Fruit fly (Drosophila melanogaster) whole organism, wandering third instar larva: ENCODE results near the gene CG14974.

Source experiments
- CG32264 ChIP-seq: fragments of 200-800 bp; sonication (Bioruptor generic); optimal IDR thresholded peaks from 2 replicates; lab custom pipeline; 2016; ENCODE audit warnings: missing biosample characterization, missing genetic modification characterization
- CG9705 ChIP-seq: fragments of 200-800 bp; sonication (Bioruptor generic); optimal IDR thresholded peaks from 2 replicates; lab custom pipeline; 2018; ENCODE audit warnings: missing biosample characterization, mild to moderate bottlenecking, missing genetic modification characterization
- CrebA ChIP-seq: fragments of 200-800 bp; sonication (Bioruptor generic); optimal IDR thresholded peaks from 2 replicates; lab custom pipeline; 2016; ENCODE audit warnings: missing biosample characterization, mild to moderate bottlenecking, missing genetic modification characterization, borderline replicate concordance
- Dfd ChIP-seq: fragments of >200 bp; optimal IDR thresholded peaks from 2 replicates; lab custom pipeline; 2017; ENCODE audit warnings: missing biosample characterization, missing genetic modification characterization
- Dif ChIP-seq: fragments of 200-275, 200-300 bp; sonication (Bioruptor generic); optimal IDR thresholded peaks from 2 replicates; lab custom pipeline; 2018; ENCODE audit warnings: missing biosample characterization, missing genetic modification characterization; ENCODE audit not compliant: partially characterized antibody
- GATAd ChIP-seq: sonication (Bioruptor generic); optimal IDR thresholded peaks from 2 replicates; lab custom pipeline; 2016; ENCODE audit warnings: missing biosample characterization, missing genetic modification characterization
- HLH106 ChIP-seq: fragments of 200-800 bp; optimal IDR thresholded peaks from 3 replicates; lab custom pipeline; 2019; ENCODE audit warnings: missing biosample characterization, mild to moderate bottlenecking, missing genetic modification characterization, moderate library complexity
- Hnf4 ChIP-seq: fragments of 200-800 bp; sonication (Bioruptor generic); optimal IDR thresholded peaks from 2 replicates; lab custom pipeline; 2016; ENCODE audit warnings: missing biosample characterization, mild to moderate bottlenecking, missing genetic modification characterization
- Hr78 ChIP-seq: fragments of >200 bp; optimal IDR thresholded peaks from 2 replicates; lab custom pipeline; 2017; ENCODE audit warnings: missing biosample characterization, missing genetic modification characterization
- Hr83 ChIP-seq: fragments of 200-300 bp; sonication (Bioruptor generic); optimal IDR thresholded peaks from 2 replicates; lab custom pipeline; 2016; ENCODE audit warnings: missing biosample characterization, mild to moderate bottlenecking, missing genetic modification characterization, moderate library complexity; ENCODE audit not compliant: poor library complexity, severe bottlenecking
- Jra ChIP-seq: sonication (Bioruptor generic); optimal IDR thresholded peaks from 2 replicates; lab custom pipeline; 2016; ENCODE audit warnings: missing biosample characterization, missing genetic modification characterization
- Mio ChIP-seq: sonication (Bioruptor generic); optimal IDR thresholded peaks from 2 replicates; lab custom pipeline; 2016; ENCODE audit warnings: missing biosample characterization, missing genetic modification characterization
- Myc ChIP-seq: fragments of >200 bp; optimal IDR thresholded peaks from 2 replicates; lab custom pipeline; 2017
- N ChIP-seq: fragments of >200 bp; optimal IDR thresholded peaks from 2 replicates; lab custom pipeline; 2018; ENCODE audit warnings: missing biosample characterization, missing external identifiers, missing genetic modification characterization
- OdsH ChIP-seq: fragments of 200-800 bp; sonication (Bioruptor generic); optimal IDR thresholded peaks from 2 replicates; lab custom pipeline; 2016; ENCODE audit warnings: missing biosample characterization, mild to moderate bottlenecking, missing genetic modification characterization
- Rel ChIP-seq, 2 experiments: fragments of 200-800 bp; sonication (Bioruptor generic) in 1 of 2; optimal IDR thresholded peaks; 2 replicates in 1 of 2; 3 replicates in 1 of 2; lab custom pipeline; 2016 to 2019; ENCODE audit warnings: mild to moderate bottlenecking in 2 of 2, missing biosample characterization in 2 of 2, missing genetic modification characterization in 2 of 2, moderate library complexity in 1 of 2
- Sp1 ChIP-seq: fragments of 200-800 bp; sonication (Bioruptor generic); optimal IDR thresholded peaks from 3 replicates; lab custom pipeline; 2019; ENCODE audit warnings: missing biosample characterization, mild to moderate bottlenecking, missing genetic modification characterization, moderate library complexity
- Vsx2 ChIP-seq: fragments of 200-300, 225-300 bp; sonication (Bioruptor generic); optimal IDR thresholded peaks from 2 replicates; lab custom pipeline; 2018; ENCODE audit warnings: missing biosample characterization, missing genetic modification characterization; ENCODE audit not compliant: partially characterized antibody
- br ChIP-seq: fragments of 200-800 bp; sonication (Bioruptor generic); optimal IDR thresholded peaks from 2 replicates; lab custom pipeline; 2016; ENCODE audit warnings: missing biosample characterization, missing genetic modification characterization
- brk ChIP-seq: fragments of 200-800 bp; sonication (Bioruptor generic); optimal IDR thresholded peaks from 2 replicates; lab custom pipeline; 2016; ENCODE audit warnings: missing biosample characterization, mild to moderate bottlenecking, missing genetic modification characterization
- dl ChIP-seq, 2 experiments: fragments of 175-275, 200-275 bp in 1 of 2; fragments of 200-275 bp in 1 of 2; sonication (Bioruptor generic); optimal IDR thresholded peaks; lab custom pipeline; 2018; ENCODE audit warnings: mild to moderate bottlenecking in 2 of 2, missing biosample characterization in 2 of 2, missing genetic modification characterization in 2 of 2, moderate library complexity in 2 of 2; ENCODE audit not compliant: partially characterized antibody in 2 of 2, insufficient read depth in 1 of 2
- dmrt93B ChIP-seq: fragments of 200-800 bp; sonication (Bioruptor generic); optimal IDR thresholded peaks from 2 replicates; lab custom pipeline; 2018; ENCODE audit warnings: missing biosample characterization, mild to moderate bottlenecking, missing genetic modification characterization
- dsf ChIP-seq: sonication (Bioruptor generic); optimal IDR thresholded peaks from 2 replicates; lab custom pipeline; 2016; ENCODE audit warnings: missing biosample characterization, missing genetic modification characterization, borderline replicate concordance
- ey ChIP-seq: fragments of 200-800 bp; sonication (Bioruptor generic); optimal IDR thresholded peaks from 2 replicates; lab custom pipeline; 2016; ENCODE audit warnings: missing biosample characterization, missing genetic modification characterization
- foxo ChIP-seq, 2 experiments: fragments of 200-800 bp; sonication (Bioruptor generic); optimal IDR thresholded peaks; 2 replicates in 1 of 2; 3 replicates in 1 of 2; lab custom pipeline; 2016 to 2017; ENCODE audit warnings: missing biosample characterization in 2 of 2, missing genetic modification characterization in 2 of 2
- fru ChIP-seq: fragments of 200-800 bp; sonication (Bioruptor generic); optimal IDR thresholded peaks from 3 replicates; lab custom pipeline; 2016; ENCODE audit warnings: missing biosample characterization, mild to moderate bottlenecking, missing genetic modification characterization
- h ChIP-seq: fragments of 200-800 bp; sonication (Bioruptor generic); optimal IDR thresholded peaks from 3 replicates; lab custom pipeline; 2016; ENCODE audit warnings: missing biosample characterization, mild to moderate bottlenecking, missing genetic modification characterization
- jim ChIP-seq: fragments of 175-275, 200-325 bp; sonication (Bioruptor generic); optimal IDR thresholded peaks from 2 replicates; lab custom pipeline; 2016; ENCODE audit warnings: missing biosample characterization, mild to moderate bottlenecking, missing genetic modification characterization
- lola ChIP-seq: fragments of >200 bp; optimal IDR thresholded peaks from 2 replicates; lab custom pipeline; 2017; ENCODE audit warnings: missing biosample characterization, missing genetic modification characterization
- pan ChIP-seq: fragments of >200 bp; optimal IDR thresholded peaks from 2 replicates; lab custom pipeline; 2017
- psq ChIP-seq: fragments of 200-800 bp; sonication (Bioruptor generic); optimal IDR thresholded peaks from 3 replicates; lab custom pipeline; 2017; ENCODE audit warnings: missing biosample characterization, mild to moderate bottlenecking, missing genetic modification characterization, moderate library complexity
- rgr ChIP-seq: fragments of 200-800 bp; sonication (Bioruptor generic); optimal IDR thresholded peaks from 3 replicates; lab custom pipeline; 2016; ENCODE audit warnings: missing biosample characterization, mild to moderate bottlenecking, missing genetic modification characterization
- sage ChIP-seq: fragments of 200-800 bp; sonication (Bioruptor generic); optimal IDR thresholded peaks from 2 replicates; lab custom pipeline; 2016; ENCODE audit warnings: missing biosample characterization, mild to moderate bottlenecking, missing genetic modification characterization
- sv ChIP-seq: fragments of 200-800 bp; sonication (Bioruptor generic); optimal IDR thresholded peaks from 3 replicates; lab custom pipeline; 2016; ENCODE audit warnings: missing biosample characterization, missing genetic modification characterization
- tai ChIP-seq: sonication (Bioruptor generic); optimal IDR thresholded peaks from 2 replicates; lab custom pipeline; 2016; ENCODE audit warnings: missing biosample characterization, missing genetic modification characterization
- woc ChIP-seq: sonication (Bioruptor generic); optimal IDR thresholded peaks from 2 replicates; lab custom pipeline; 2016; ENCODE audit warnings: missing biosample characterization, mild to moderate bottlenecking, missing genetic modification characterization

The CG14974 gene

dm6 chr3L:3617252-3617651 is 3.6 kb downstream of the CG14974 start (continued):
- TF ChIP-seq rgr (GFP tag; lab: Kevin White, UChicago) = peak; percentile 90
- TF ChIP-seq Rel (GFP tag; optimal IDR thresholded peaks at IDR 0.05; lab: Kevin White, UChicago) = peak; percentile 30
- peak; percentile 3 for TF ChIP-seq Rel (tag; optimal IDR thresholded peaks at IDR 0.05; lab: Kevin White, UChicago)
- TF ChIP-seq pan (lab: Kevin White, UChicago) = no peak
- TF ChIP-seq dmrt93B (GFP tag; lab: Kevin White, UChicago) = peak; percentile 45
- TF ChIP-seq, all 38 proteins: peak for 23

- TF ChIP-seq tai (GFP tag; lab: Kevin White, UChicago) = peak; percentile 80
- peak; percentile 8 for TF ChIP-seq Sp1 (GFP tag; lab: Kevin White, UChicago)
- peak; percentile 73 for TF ChIP-seq sv (GFP tag; lab: Kevin White, UChicago)
- TF ChIP-seq Hr83 (GFP tag; lab: Kevin White, UChicago) = peak; percentile 71
- peak; percentile 89 for TF ChIP-seq Myc (lab: Kevin White, UChicago)
- TF ChIP-seq psq (GFP tag; lab: Kevin White, UChicago) = peak; percentile 68
- TF ChIP-seq CG32264 = no peak
- TF ChIP-seq sage (GFP tag; lab: Kevin White, UChicago) = no peak
- peak; percentile 65 for TF ChIP-seq dmrt93B (GFP tag; lab: Kevin White, UChicago)
- peak; percentile 70 for TF ChIP-seq fru (GFP tag; lab: Kevin White, UChicago)
- TF ChIP-seq rgr (GFP tag; lab: Kevin White, UChicago) = peak; percentile 83
- TF ChIP-seq dsf (GFP tag; lab: Kevin White, UChicago) = no peak
- TF ChIP-seq CG9705 (GFP tag; lab: Kevin White, UChicago) = peak; percentile 59
- TF ChIP-seq HLH106 = peak; percentile 71
- TF ChIP-seq pan (lab: Kevin White, UChicago) = no peak
- peak; percentile 75 for TF ChIP-seq ey (GFP tag; lab: Kevin White, UChicago)
- no peak for TF ChIP-seq Rel (GFP tag; optimal IDR thresholded peaks at IDR 0.05; lab: Kevin White, UChicago)
- peak; percentile 29 for TF ChIP-seq Rel (tag; optimal IDR thresholded peaks at IDR 0.05; lab: Kevin White, UChicago)
- peak; percentile 12 for TF ChIP-seq GATAd (GFP tag; lab: Kevin White, UChicago)
- TF ChIP-seq br (GFP tag; lab: Kevin White, UChicago) = peak; percentile 70
- TF ChIP-seq h = peak; percentile 73
- TF ChIP-seq Hnf4 = peak; percentile 64
- no peak for TF ChIP-seq Hr78 (GFP tag; lab: Kevin White, UChicago)
- peak; percentile 78 for TF ChIP-seq OdsH (GFP tag; lab: Kevin White, UChicago)
- TF ChIP-seq Jra (GFP tag; lab: Kevin White, UChicago) = peak; percentile 42
- TF ChIP-seq foxo (GFP tag; optimal IDR thresholded peaks at IDR 0.05; lab: Kevin White, UChicago) = peak in 1 of 2 experiments; percentile 82
Observed at dm6 chr3L:3616344-3616743, 4.5 kb downstream of the CG14974 start.

dm6 chr3L:3615082-3615481 is 5.8 kb downstream of the CG14974 start, which contains the start of gene CG10357:
Gene CG10357 (plus strand): TSS chr3L:3615382.
- TF ChIP-seq sv (GFP tag; lab: Kevin White, UChicago) = no peak
- TF ChIP-seq rgr (GFP tag; lab: Kevin White, UChicago) = no peak
- no peak for TF ChIP-seq Hr83 (GFP tag; lab: Kevin White, UChicago)
- no peak for TF ChIP-seq brk
- TF ChIP-seq GATAd (GFP tag; lab: Kevin White, UChicago) = no peak
- TF ChIP-seq CG9705 (GFP tag; lab: Kevin White, UChicago) = no peak
- no peak for TF ChIP-seq Dfd
- TF ChIP-seq HLH106 = no peak
- no peak for TF ChIP-seq dmrt93B (GFP tag; lab: Kevin White, UChicago)
- no peak for TF ChIP-seq fru (GFP tag; lab: Kevin White, UChicago)
- no peak for TF ChIP-seq CG32264
- no peak for TF ChIP-seq Mio (GFP tag; lab: Kevin White, UChicago)
- no peak for TF ChIP-seq psq (GFP tag; lab: Kevin White, UChicago)
- no peak for TF ChIP-seq OdsH (GFP tag; lab: Kevin White, UChicago)
- TF ChIP-seq pan (lab: Kevin White, UChicago) = no peak
- TF ChIP-seq sage (GFP tag; lab: Kevin White, UChicago) = no peak
- no peak for TF ChIP-seq Hr78 (GFP tag; lab: Kevin White, UChicago)

- TF ChIP-seq OdsH (GFP tag; lab: Kevin White, UChicago) (peak; percentile 23), Hr83 (GFP tag; lab: Kevin White, UChicago) (no peak), fru (GFP tag; lab: Kevin White, UChicago) (peak; percentile 34), dl (GFP tag; optimal IDR thresholded peaks at IDR 0.05; lab: Kevin White, UChicago; ENCODE audit: insufficient read depth in 1 of 2, partially characterized antibody in 2 of 2) (no peak), Dif (GFP tag; lab: Kevin White, UChicago) (peak; percentile 22), Rel (GFP tag; optimal IDR thresholded peaks at IDR 0.05; lab: Kevin White, UChicago) (no peak), Rel (tag; optimal IDR thresholded peaks at IDR 0.05; lab: Kevin White, UChicago) (no peak), CrebA (GFP tag; lab: Kevin White, UChicago) (no peak), foxo (GFP tag; optimal IDR thresholded peaks at IDR 0.05; lab: Kevin White, UChicago) (peak in 1 of 2 experiments; percentile 42), dmrt93B (GFP tag; lab: Kevin White, UChicago) (peak; percentile 19), GATAd (GFP tag; lab: Kevin White, UChicago) (no peak), Dfd (no peak), Vsx2 (GFP tag; lab: Kevin White, UChicago) (no peak), Hnf4 (no peak), Myc (lab: Kevin White, UChicago) (no peak), Sp1 (GFP tag; lab: Kevin White, UChicago) (peak; percentile 50), jim (GFP tag; lab: Kevin White, UChicago) (no peak), h (peak; percentile 28), lola (GFP tag; lab: Kevin White, UChicago) (no peak), psq (GFP tag; lab: Kevin White, UChicago) (peak; percentile 42), woc (GFP tag; lab: Kevin White, UChicago) (peak; percentile 69), brk (peak; percentile 8), N (no peak), dsf (GFP tag; lab: Kevin White, UChicago) (no peak), Hr78 (GFP tag; lab: Kevin White, UChicago) (no peak)
Observed at dm6 chr3L:3612582-3613285, 8.1 kb downstream of the CG14974 start.
